Worm (Caenorhabditis elegans): ENCODE results near the gene pqn-84.

- no peak for TF ChIP-seq tbx-11 (GFP tag; IDR thresholded peaks at IDR 0.05)
- no peak for TF ChIP-seq aly-1 (tag; optimal IDR thresholded peaks at IDR 0.05)
- no peak for TF ChIP-seq tra-4 (tag; optimal IDR thresholded peaks at IDR 0.05)
- TF ChIP-seq ama-1 (optimal IDR thresholded peaks at IDR 0.05): no peak
- no peak for TF ChIP-seq ceh-13 (GFP tag; optimal IDR thresholded peaks at IDR 0.05)
These were observed 19.5 kb upstream of the pqn-84 start for ce11 chrIII:11680514-11680913.
